Worm (Caenorhabditis elegans) whole organism, midembryonic: ENCODE data around the gene npr-43.

Experiments
- T22C8.4 ChIP-seq: fragments of 200-800 bp; sonication (Bioruptor generic); IDR thresholded peaks from 2 replicates; pipeline ENCODE4 v1.3.6; 2022; ENCODE audit warnings: missing genetic modification characterization, missing compliant biosample characterization
- cog-1 ChIP-seq: sonication (generic microtip); optimal IDR thresholded peaks from 2 replicates; lab custom pipeline; 2016; ENCODE audit warnings: missing genetic modification characterization, missing compliant biosample characterization
- flt-1 ChIP-seq: fragments of 200-800 bp; sonication (Bioruptor generic); IDR thresholded peaks from 2 replicates; pipeline ENCODE4 v1.3.6; 2022; ENCODE audit warnings: missing genetic modification characterization, missing compliant biosample characterization
- klf-2 ChIP-seq: fragments of 200-800 bp; sonication (Bioruptor generic); conservative IDR thresholded peaks from 2 replicates; pipeline ENCODE4 v1.3.6; 2022; ENCODE audit warnings: missing genetic modification reagents, missing genetic modification characterization, missing compliant biosample characterization
- med-1 ChIP-seq: sonication (generic microtip); optimal IDR thresholded peaks from 2 replicates; lab custom pipeline; 2017; ENCODE audit warnings: missing genetic modification characterization, mild to moderate bottlenecking, missing compliant biosample characterization, antibody characterized with exemption, missing genetic modification reagents; ENCODE audit not compliant: insufficient read depth
- ref-1 ChIP-seq: fragments of 200-800 bp; sonication (Bioruptor generic); conservative IDR thresholded peaks from 2 replicates; pipeline ENCODE4 v1.3.6; 2022; ENCODE audit warnings: missing genetic modification reagents, missing genetic modification characterization, missing compliant biosample characterization
- tab-1 ChIP-seq: fragments of 200-800 bp; sonication (Bioruptor generic); IDR thresholded peaks from 2 replicates; pipeline ENCODE4 v1.3.6; 2022; ENCODE audit warnings: missing genetic modification characterization, missing compliant biosample characterization
- ztf-23 ChIP-seq: fragments of 200-800 bp; sonication (Bioruptor generic); IDR thresholded peaks from 2 replicates; pipeline ENCODE4 v1.3.6; 2022; ENCODE audit warnings: missing genetic modification reagents, missing genetic modification characterization, missing compliant biosample characterization
- ztf-29 ChIP-seq: fragments of 200-800 bp; sonication (Bioruptor generic); IDR thresholded peaks from 2 replicates; pipeline ENCODE4 v1.3.6; 2022; ENCODE audit warnings: missing genetic modification reagents, missing genetic modification characterization, missing compliant biosample characterization

Gene npr-43

ce11 chrV:14391830-14392229, 12.9 kb upstream of the npr-43 start, which contains the start of gene C15H11.10:
TSS of gene C15H11.10 (plus strand) at chrV:14392130.
- no peak for TF ChIP-seq tab-1 (GFP tag; lab: Robert Waterston, UW)

ce11 chrV:14380242-14380641, 1.4 kb upstream of the npr-43 start:
- TF ChIP-seq med-1 (GFP tag; lab: Kevin White, UChicago) = no peak
- no peak for TF ChIP-seq ztf-29 (GFP tag; lab: Robert Waterston, UW)
- TF ChIP-seq flt-1 = no peak
- TF ChIP-seq ref-1 = no peak
- no peak for TF ChIP-seq T22C8.4 (GFP tag; lab: Robert Waterston, UW)
- no peak for TF ChIP-seq ztf-23 (GFP tag; lab: Robert Waterston, UW)
- TF ChIP-seq cog-1 = no peak
- TF ChIP-seq tab-1 (GFP tag; lab: Robert Waterston, UW) = no peak
- no peak for TF ChIP-seq klf-2 (GFP tag; lab: Robert Waterston, UW)

- TF ChIP-seq flt-1 (no peak), ref-1 (no peak), tab-1 (GFP tag; lab: Robert Waterston, UW) (no peak), klf-2 (GFP tag; lab: Robert Waterston, UW) (no peak), ztf-23 (GFP tag; lab: Robert Waterston, UW) (no peak), cog-1 (no peak), ztf-29 (GFP tag; lab: Robert Waterston, UW) (no peak), med-1 (GFP tag; lab: Kevin White, UChicago) (no peak)
Observed at ce11 chrV:14378052-14378451, 834 bp downstream of the npr-43 start.

- TF ChIP-seq ref-1 (no peak), T22C8.4 (GFP tag; lab: Robert Waterston, UW) (no peak), flt-1 (no peak), ztf-23 (GFP tag; lab: Robert Waterston, UW) (no peak), tab-1 (GFP tag; lab: Robert Waterston, UW) (no peak), klf-2 (GFP tag; lab: Robert Waterston, UW) (no peak), ztf-29 (GFP tag; lab: Robert Waterston, UW) (no peak), med-1 (GFP tag; lab: Kevin White, UChicago) (no peak)
Observed at ce11 chrV:14372774-14373173, 6.1 kb downstream of the npr-43 start, which contains the start of gene unc-39. TSS of gene unc-39 (plus strand) at chrV:14373074.

- TF ChIP-seq cog-1 = no peak
- TF ChIP-seq tab-1 (GFP tag; lab: Robert Waterston, UW) = no peak
- no peak for TF ChIP-seq T22C8.4 (GFP tag; lab: Robert Waterston, UW)
- TF ChIP-seq ztf-29 (GFP tag; lab: Robert Waterston, UW) = no peak
- TF ChIP-seq flt-1 = no peak
- TF ChIP-seq klf-2 (GFP tag; lab: Robert Waterston, UW) = no peak
- no peak for TF ChIP-seq med-1 (GFP tag; lab: Kevin White, UChicago)
- TF ChIP-seq ztf-23 (GFP tag; lab: Robert Waterston, UW) = no peak
- no peak for TF ChIP-seq ref-1
Observed at ce11 chrV:14369412-14369811, 9.5 kb downstream of the npr-43 start.

- no peak for TF ChIP-seq ztf-23 (GFP tag; lab: Robert Waterston, UW)
- no peak for TF ChIP-seq klf-2 (GFP tag; lab: Robert Waterston, UW)
- TF ChIP-seq med-1 (GFP tag; lab: Kevin White, UChicago) = no peak
- TF ChIP-seq ref-1 = no peak
- TF ChIP-seq ztf-29 (GFP tag; lab: Robert Waterston, UW) = no peak
- no peak for TF ChIP-seq flt-1
- TF ChIP-seq T22C8.4 (GFP tag; lab: Robert Waterston, UW) = no peak
- TF ChIP-seq cog-1 = no peak
- TF ChIP-seq tab-1 (GFP tag; lab: Robert Waterston, UW) = no peak
Observed at ce11 chrV:14368272-14369052, 10.4 kb downstream of the npr-43 start.

- no peak for TF ChIP-seq ztf-23 (GFP tag; lab: Robert Waterston, UW)
- no peak for TF ChIP-seq ztf-29 (GFP tag; lab: Robert Waterston, UW)
- TF ChIP-seq flt-1 = no peak
Observed at ce11 chrV:14366487-14366962, 12.4 kb downstream of the npr-43 start.

ce11 chrV:14364586-14365248, 14.2 kb downstream of the npr-43 start:
- TF ChIP-seq flt-1 (no peak), ztf-29 (GFP tag; lab: Robert Waterston, UW) (no peak), ztf-23 (GFP tag; lab: Robert Waterston, UW) (no peak), tab-1 (GFP tag; lab: Robert Waterston, UW) (no peak), ref-1 (no peak), klf-2 (GFP tag; lab: Robert Waterston, UW) (no peak), T22C8.4 (GFP tag; lab: Robert Waterston, UW) (no peak), cog-1 (no peak), med-1 (GFP tag; lab: Kevin White, UChicago) (no peak)

- TF ChIP-seq tab-1 (GFP tag; lab: Robert Waterston, UW) (no peak), flt-1 (no peak), ztf-23 (GFP tag; lab: Robert Waterston, UW) (no peak), T22C8.4 (GFP tag; lab: Robert Waterston, UW) (no peak), ref-1 (no peak), cog-1 (no peak), ztf-29 (GFP tag; lab: Robert Waterston, UW) (no peak), med-1 (GFP tag; lab: Kevin White, UChicago) (no peak), klf-2 (GFP tag; lab: Robert Waterston, UW) (no peak)
Observed at ce11 chrV:14361973-14362372, 16.9 kb downstream of the npr-43 start.
